Worm (Caenorhabditis elegans) whole organism, L2 larva: ENCODE results near the gene ymel-1.
A peak's percentile ranks its signal among the peaks of the same experiment; 100 is the strongest.

Experiments
- C34F6.9 ChIP-seq: fragments of 150-350 bp; optimal IDR thresholded peaks from 2 replicates; lab custom pipeline; 2014; ENCODE audit warnings: missing biosample characterization, missing genetic modification characterization
- R02D3.7 ChIP-seq: fragments of 150-350 bp; optimal IDR thresholded peaks from 2 replicates; lab custom pipeline; 2014; ENCODE audit warnings: missing biosample characterization, missing genetic modification characterization
- Y55F3AM.14 ChIP-seq: fragments of 200-800 bp; sonication (Bioruptor generic); optimal IDR thresholded peaks from 2 replicates; lab custom pipeline; 2018; ENCODE audit warnings: mild to moderate bottlenecking, missing genetic modification characterization, missing compliant biosample characterization
- ZK546.5 ChIP-seq: sonication (generic microtip); optimal IDR thresholded peaks from 2 replicates; lab custom pipeline; 2017; ENCODE audit warnings: missing biosample characterization, missing genetic modification characterization
- alr-1 ChIP-seq: fragments of 150-350 bp; optimal IDR thresholded peaks from 2 replicates; lab custom pipeline; 2014; ENCODE audit warnings: missing biosample characterization, missing genetic modification characterization
- blmp-1 ChIP-seq: sonication (generic microtip); optimal IDR thresholded peaks from 2 replicates; lab custom pipeline; 2017; ENCODE audit warnings: missing genetic modification characterization, mild to moderate bottlenecking, missing compliant biosample characterization, antibody characterized with exemption, moderate library complexity; ENCODE audit not compliant: insufficient read depth
- crh-2 ChIP-seq: sonication (generic microtip); optimal IDR thresholded peaks from 2 replicates; lab custom pipeline; 2017; ENCODE audit warnings: missing biosample characterization, missing genetic modification characterization
- dmd-4 ChIP-seq: sonication (generic microtip); optimal IDR thresholded peaks from 2 replicates; lab custom pipeline; 2017; ENCODE audit warnings: missing biosample characterization, missing genetic modification characterization
- elt-1 ChIP-seq: fragments of 150-350 bp; optimal IDR thresholded peaks from 2 replicates; lab custom pipeline; 2014; ENCODE audit warnings: missing biosample characterization, missing genetic modification characterization
- elt-3 ChIP-seq: sonication (generic microtip); optimal IDR thresholded peaks from 2 replicates; lab custom pipeline; 2017; ENCODE audit warnings: missing biosample characterization, missing genetic modification characterization
- fos-1 ChIP-seq: fragments of 150-350 bp; optimal IDR thresholded peaks from 2 replicates; lab custom pipeline; 2014; ENCODE audit warnings: missing biosample characterization, missing genetic modification characterization
- gmeb-1 ChIP-seq: fragments of 150-350 bp; optimal IDR thresholded peaks from 2 replicates; lab custom pipeline; 2014; ENCODE audit warnings: missing biosample characterization, missing genetic modification characterization
- lin-11 ChIP-seq: fragments of 150-350 bp; sonication (generic microtip); optimal IDR thresholded peaks from 2 replicates; lab custom pipeline; 2014; ENCODE audit warnings: missing biosample characterization, missing genetic modification characterization, inconsistent platforms, mixed read lengths
- lin-39 ChIP-seq: fragments of 150-350 bp; optimal IDR thresholded peaks from 2 replicates; lab custom pipeline; 2014; ENCODE audit warnings: missing biosample characterization, missing genetic modification reagents, missing genetic modification characterization
- lsy-2 ChIP-seq, 2 experiments: fragments of 150-350 bp in 1 of 2; sonication (generic microtip) in 1 of 2; optimal IDR thresholded peaks; 2 replicates each; lab custom pipeline; 2014 to 2017; ENCODE audit warnings: missing biosample characterization in 2 of 2, missing genetic modification characterization in 2 of 2
- nhr-10 ChIP-seq: sonication (generic microtip); optimal IDR thresholded peaks from 2 replicates; lab custom pipeline; 2017; ENCODE audit warnings: missing biosample characterization, missing genetic modification characterization
- nhr-11 ChIP-seq: fragments of 150-350 bp; optimal IDR thresholded peaks from 2 replicates; lab custom pipeline; 2014; ENCODE audit warnings: missing biosample characterization, missing genetic modification characterization
- nhr-129 ChIP-seq: fragments of 150-350 bp; optimal IDR thresholded peaks from 2 replicates; lab custom pipeline; 2014; ENCODE audit warnings: missing biosample characterization, missing genetic modification characterization
- nhr-237 ChIP-seq: fragments of 150-350 bp; optimal IDR thresholded peaks from 2 replicates; lab custom pipeline; 2014; ENCODE audit warnings: missing biosample characterization, missing genetic modification characterization
- nhr-25 ChIP-seq: fragments of 150-350 bp; sonication (generic microtip); optimal IDR thresholded peaks from 3 replicates; lab custom pipeline; 2014; ENCODE audit warnings: missing biosample characterization, missing genetic modification characterization
- nhr-6 ChIP-seq: fragments of 150-350 bp; optimal IDR thresholded peaks from 2 replicates; lab custom pipeline; 2014; ENCODE audit warnings: missing biosample characterization, missing genetic modification characterization
- nhr-77 ChIP-seq: fragments of 150-350 bp; optimal IDR thresholded peaks from 2 replicates; lab custom pipeline; 2014; ENCODE audit warnings: missing biosample characterization, missing genetic modification characterization
- peb-1 ChIP-seq: fragments of 150-350 bp; optimal IDR thresholded peaks from 2 replicates; lab custom pipeline; 2014; ENCODE audit warnings: missing biosample characterization, missing genetic modification characterization
- sem-4 ChIP-seq: fragments of 150-350 bp; optimal IDR thresholded peaks from 2 replicates; lab custom pipeline; 2014; ENCODE audit warnings: missing biosample characterization, missing genetic modification reagents, missing genetic modification characterization
- sma-3 ChIP-seq: sonication (generic microtip); optimal IDR thresholded peaks from 2 replicates; lab custom pipeline; 2016; ENCODE audit warnings: missing genetic modification reagents, missing genetic modification characterization, missing compliant biosample characterization
- sma-9 ChIP-seq, 2 experiments: fragments of 150-350 bp in 1 of 2; sonication (generic microtip) in 1 of 2; optimal IDR thresholded peaks; 2 replicates each; lab custom pipeline; 2014 to 2016; ENCODE audit warnings: missing genetic modification characterization in 2 of 2, mild to moderate bottlenecking in 1 of 2, missing biosample characterization in 1 of 2, missing compliant biosample characterization in 1 of 2, missing genetic modification reagents in 1 of 2, moderate library complexity in 1 of 2
- snpc-4 ChIP-seq: fragments of 150-350 bp; optimal IDR thresholded peaks from 2 replicates; lab custom pipeline; 2014; ENCODE audit warnings: missing biosample characterization, missing genetic modification characterization
- unc-55 ChIP-seq: fragments of 150-350 bp; sonication (generic microtip); optimal IDR thresholded peaks from 3 replicates; lab custom pipeline; 2014; ENCODE audit warnings: missing biosample characterization, missing genetic modification reagents, missing genetic modification characterization
- unc-62 ChIP-seq: fragments of 150-350 bp; optimal IDR thresholded peaks from 2 replicates; lab custom pipeline; 2014; ENCODE audit warnings: missing biosample characterization, missing genetic modification reagents, missing genetic modification characterization
- zag-1 ChIP-seq: fragments of 150-350 bp; optimal IDR thresholded peaks from 2 replicates; lab custom pipeline; 2014; ENCODE audit warnings: missing biosample characterization, missing genetic modification characterization
- ztf-1 ChIP-seq: fragments of 200-800 bp; sonication (Bioruptor generic); conservative IDR thresholded peaks from 2 replicates; pipeline ENCODE4 v1.3.6; 2022; ENCODE audit warnings: missing genetic modification characterization, missing compliant biosample characterization

Gene ymel-1

ce11 chrIII:10415822-10416221 lies at the start of gene ymel-1:
Gene ymel-1, plus strand, starts transcription at chrIII:10416139.
- peak; percentile 58 for TF ChIP-seq gmeb-1 (tag; lab: Kevin White, UChicago)
- peak; percentile 36 for TF ChIP-seq unc-55 (GFP tag; lab: Kevin White, UChicago)
- TF ChIP-seq elt-3 (tag; lab: Kevin White, UChicago): no peak
- TF ChIP-seq fos-1: peak; percentile 51
- TF ChIP-seq nhr-25 (tag; lab: Kevin White, UChicago): peak; percentile 37
- TF ChIP-seq elt-1 (tag; lab: Kevin White, UChicago): no peak
- TF ChIP-seq nhr-77 (tag; lab: Kevin White, UChicago): peak; percentile 11
- peak in 1 of 2 experiments; percentile 44 for TF ChIP-seq lsy-2 (tag; optimal IDR thresholded peaks at IDR 0.05; lab: Kevin White, UChicago)
- TF ChIP-seq lin-11 (tag; lab: Kevin White, UChicago): peak; percentile 20
- peak; percentile 30 for TF ChIP-seq Y55F3AM.14 (GFP tag; lab: Kevin White, UChicago)
- no peak for TF ChIP-seq lin-39
- TF ChIP-seq sem-4 (tag; lab: Kevin White, UChicago): no peak
- peak; percentile 74 for TF ChIP-seq nhr-129

- no peak for TF ChIP-seq nhr-10 (tag; lab: Kevin White, UChicago)
- TF ChIP-seq C34F6.9: peak; percentile 45
- TF ChIP-seq nhr-129: peak; percentile 18
- peak; percentile 44 for TF ChIP-seq unc-55 (GFP tag; lab: Kevin White, UChicago)
- TF ChIP-seq sma-9 (GFP tag; optimal IDR thresholded peaks at IDR 0.05; lab: Kevin White, UChicago): no peak
- TF ChIP-seq sma-9 (tag; optimal IDR thresholded peaks at IDR 0.05; lab: Kevin White, UChicago): no peak
- TF ChIP-seq ztf-1 (GFP tag; lab: Robert Waterston, UW): no peak
- no peak for TF ChIP-seq nhr-237
- no peak for TF ChIP-seq nhr-6 (tag; lab: Kevin White, UChicago)
- peak; percentile 10 for TF ChIP-seq zag-1
- TF ChIP-seq sma-3 (GFP tag; lab: Kevin White, UChicago): no peak
- TF ChIP-seq lsy-2 (tag; optimal IDR thresholded peaks at IDR 0.05; lab: Kevin White, UChicago): peak in 1 of 2 experiments; percentile 24
These were observed 48.5 kb upstream of the ymel-1 start for ce11 chrIII:10367355-10367909.

- TF ChIP-seq sma-3 (GFP tag; lab: Kevin White, UChicago) (no peak), unc-62 (GFP tag; lab: Kevin White, UChicago) (no peak), dmd-4 (tag; lab: Kevin White, UChicago) (no peak), fos-1 (no peak), lin-11 (tag; lab: Kevin White, UChicago) (no peak), ZK546.5 (tag; lab: Kevin White, UChicago) (no peak), R02D3.7 (tag; lab: Kevin White, UChicago) (no peak), gmeb-1 (tag; lab: Kevin White, UChicago) (no peak), C34F6.9 (no peak), nhr-6 (tag; lab: Kevin White, UChicago) (no peak), peb-1 (tag; lab: Kevin White, UChicago) (no peak), nhr-11 (tag; lab: Kevin White, UChicago) (no peak), snpc-4 (tag; lab: Kevin White, UChicago) (no peak), unc-55 (GFP tag; lab: Kevin White, UChicago) (no peak), lin-39 (no peak)
These were observed 42.1 kb upstream of the ymel-1 start for ce11 chrIII:10373845-10374244.

ce11 chrIII:10376041-10376440 lies 39.9 kb upstream of the ymel-1 start:
- TF ChIP-seq lsy-2 (tag; optimal IDR thresholded peaks at IDR 0.05; lab: Kevin White, UChicago) (no peak), nhr-10 (tag; lab: Kevin White, UChicago) (no peak), crh-2 (tag; lab: Kevin White, UChicago) (peak; percentile 19), fos-1 (peak; percentile 85)

ce11 chrIII:10378899-10379298 lies 37.0 kb upstream of the ymel-1 start:
- TF ChIP-seq sma-9 (GFP tag; optimal IDR thresholded peaks at IDR 0.05; lab: Kevin White, UChicago) (peak; percentile 1), sma-9 (tag; optimal IDR thresholded peaks at IDR 0.05; lab: Kevin White, UChicago) (no peak), fos-1 (peak; percentile 72), blmp-1 (tag; lab: Kevin White, UChicago) (no peak), elt-1 (tag; lab: Kevin White, UChicago) (no peak), alr-1 (tag; lab: Kevin White, UChicago) (no peak)
